Fruit fly (Drosophila melanogaster) whole organism, embryonic: ENCODE measurements around the gene CG10621.

ENCODE experiments used
- Abd-B ChIP-seq: fragments of 200-800 bp; sonication (Bioruptor generic); optimal IDR thresholded peaks from 2 replicates; lab custom pipeline; 2018; ENCODE audit warnings: missing biosample characterization, mild to moderate bottlenecking, missing genetic modification characterization, moderate library complexity
- B-H1 ChIP-seq: fragments of 200-800 bp; sonication (Bioruptor generic); IDR thresholded peaks from 3 replicates; pipeline ENCODE4 v1.3.6; 2022; ENCODE audit warnings: missing biosample characterization, missing genetic modification characterization
- BEAF-32 ChIP-seq: fragments of 200-800 bp; sonication (Bioruptor generic); optimal IDR thresholded peaks from 3 replicates; lab custom pipeline; 2017; ENCODE audit warnings: missing biosample characterization, missing genetic modification characterization, mild to moderate bottlenecking, moderate library complexity, missing genetic modification reagents
- CG10274 ChIP-seq: fragments of 200-800 bp; sonication (Bioruptor generic); optimal IDR thresholded peaks from 3 replicates; lab custom pipeline; 2017; ENCODE audit warnings: missing biosample characterization, mild to moderate bottlenecking, missing genetic modification characterization
- CG11085 ChIP-seq: fragments of 200-800 bp; sonication (Bioruptor generic); IDR thresholded peaks from 2 replicates; pipeline ENCODE4 v1.3.6; 2022; ENCODE audit warnings: missing biosample characterization, missing genetic modification characterization
- CG15514 ChIP-seq: fragments of 200-800 bp; sonication (Bioruptor generic); optimal IDR thresholded peaks from 3 replicates; lab custom pipeline; 2017; ENCODE audit warnings: missing biosample characterization, missing genetic modification characterization, mild to moderate bottlenecking, moderate library complexity, missing genetic modification reagents
- CG1792 ChIP-seq: fragments of 200-800 bp; sonication (Bioruptor generic); optimal IDR thresholded peaks from 2 replicates; lab custom pipeline; 2016; ENCODE audit warnings: missing biosample characterization, missing genetic modification characterization
- CG18011 ChIP-seq: fragments of 200-800 bp; sonication (Bioruptor generic); optimal IDR thresholded peaks from 2 replicates; lab custom pipeline; 2017; ENCODE audit warnings: missing biosample characterization, missing genetic modification characterization, mild to moderate bottlenecking, moderate library complexity, missing genotype
- CG2129 ChIP-seq: fragments of 200-800 bp; sonication (Bioruptor generic); IDR thresholded peaks from 2 replicates; pipeline ENCODE4 v1.3.6; 2022; ENCODE audit warnings: missing biosample characterization, missing genetic modification characterization; ENCODE audit not compliant: partially characterized antibody
- CG31388 ChIP-seq: fragments of 200-800 bp; sonication (Bioruptor generic); optimal IDR thresholded peaks from 2 replicates; lab custom pipeline; 2016; ENCODE audit warnings: missing biosample characterization, missing genetic modification characterization
- CG3163 ChIP-seq: fragments of 200-800 bp; sonication (Bioruptor generic); optimal IDR thresholded peaks from 3 replicates; lab custom pipeline; 2016; ENCODE audit warnings: missing biosample characterization, missing genetic modification characterization
- CG34376 ChIP-seq: fragments of 200-800 bp; sonication (Bioruptor generic); optimal IDR thresholded peaks from 2 replicates; lab custom pipeline; 2018; ENCODE audit warnings: missing biosample characterization, mild to moderate bottlenecking, missing genetic modification characterization
- CG4404 ChIP-seq: fragments of 200-800 bp; sonication (Bioruptor generic); IDR thresholded peaks from 2 replicates; pipeline ENCODE4 v1.3.6; 2022; ENCODE audit warnings: missing biosample characterization, missing genetic modification characterization
- CG4854 ChIP-seq: fragments of 200-800 bp; sonication (Bioruptor generic); optimal IDR thresholded peaks from 2 replicates; lab custom pipeline; 2016; ENCODE audit warnings: missing biosample characterization, missing genetic modification characterization, inconsistent platforms
- CG5180 ChIP-seq: fragments of 200-800 bp; sonication (Bioruptor generic); optimal IDR thresholded peaks from 3 replicates; lab custom pipeline; 2017; ENCODE audit warnings: missing biosample characterization, missing genetic modification characterization, mild to moderate bottlenecking, moderate library complexity, missing genetic modification reagents
- CG7372 ChIP-seq: fragments of 200-800 bp; sonication (Bioruptor generic); IDR thresholded peaks from 2 replicates; pipeline ENCODE4 v1.3.6; 2022; ENCODE audit warnings: missing biosample characterization, missing genetic modification characterization
- CG7928 ChIP-seq: fragments of 200-800 bp; sonication (Bioruptor generic); optimal IDR thresholded peaks from 2 replicates; lab custom pipeline; 2017; ENCODE audit warnings: missing biosample characterization, mild to moderate bottlenecking, missing genetic modification characterization
- CG7963 ChIP-seq: fragments of 200-800 bp; sonication (Bioruptor generic); IDR thresholded peaks from 3 replicates; pipeline ENCODE4 v1.3.6; 2022; ENCODE audit warnings: missing biosample characterization, missing genetic modification characterization; ENCODE audit not compliant: partially characterized antibody
- CG9797 ChIP-seq: fragments of 200-800 bp; sonication (Bioruptor generic); optimal IDR thresholded peaks from 3 replicates; lab custom pipeline; 2018; ENCODE audit warnings: missing biosample characterization, mild to moderate bottlenecking, missing genetic modification characterization
- CG9817 ChIP-seq: fragments of 200-800 bp; sonication (Bioruptor generic); optimal IDR thresholded peaks from 2 replicates; lab custom pipeline; 2018; ENCODE audit warnings: missing biosample characterization, mild to moderate bottlenecking, missing genetic modification characterization, moderate library complexity
- D19B ChIP-seq: fragments of 200-800 bp; sonication (Bioruptor generic); optimal IDR thresholded peaks from 2 replicates; lab custom pipeline; 2017; ENCODE audit warnings: missing biosample characterization, mild to moderate bottlenecking, missing genetic modification characterization
- Doc2 ChIP-seq: fragments of 200-800 bp; sonication (Bioruptor generic); IDR thresholded peaks from 2 replicates; pipeline ENCODE4 v1.3.6; 2022; ENCODE audit warnings: missing biosample characterization, missing genetic modification characterization
- Dref ChIP-seq: fragments of 200-800 bp; sonication (Bioruptor generic); IDR thresholded peaks from 2 replicates; pipeline ENCODE4 v1.3.6; 2022; ENCODE audit warnings: missing biosample characterization, missing genetic modification characterization
- GATAe ChIP-seq: fragments of 200-800 bp; sonication (Bioruptor generic); conservative IDR thresholded peaks from 2 replicates; pipeline ENCODE4 v1.3.6; 2022; ENCODE audit warnings: missing biosample characterization, missing genetic modification characterization
- Gsc ChIP-seq: fragments of 200-800 bp; sonication (Bioruptor generic); IDR thresholded peaks from 2 replicates; pipeline ENCODE4 v1.3.6; 2022; ENCODE audit warnings: missing biosample characterization, missing genetic modification characterization
- Lim3 ChIP-seq: fragments of 200-800 bp; sonication (Bioruptor generic); IDR thresholded peaks from 2 replicates; pipeline ENCODE4 v1.3.6; 2022; ENCODE audit warnings: missing biosample characterization, missing genetic modification characterization
- Myb ChIP-seq: fragments of 200-800 bp; sonication (Bioruptor generic); optimal IDR thresholded peaks from 2 replicates; lab custom pipeline; 2016; ENCODE audit warnings: missing biosample characterization, missing genetic modification characterization
- NC2β ChIP-seq: fragments of 200-800 bp; sonication (Bioruptor generic); optimal IDR thresholded peaks from 2 replicates; lab custom pipeline; 2016; ENCODE audit warnings: missing biosample characterization, missing genetic modification characterization
- Opbp ChIP-seq: fragments of 200-800 bp; sonication (Bioruptor generic); IDR thresholded peaks from 3 replicates; pipeline ENCODE4 v1.3.6; 2022; ENCODE audit warnings: missing biosample characterization, missing genetic modification characterization; ENCODE audit not compliant: partially characterized antibody
- Poxn ChIP-seq: fragments of 200-800 bp; sonication (Bioruptor generic); IDR thresholded peaks from 2 replicates; pipeline ENCODE4 v1.3.6; 2022; ENCODE audit warnings: missing biosample characterization, missing genetic modification characterization
- Vsx1 ChIP-seq: fragments of 200-800 bp; sonication (Bioruptor generic); optimal IDR thresholded peaks from 2 replicates; lab custom pipeline; 2017; ENCODE audit warnings: missing biosample characterization, mild to moderate bottlenecking, missing genetic modification characterization, missing genetic modification reagents
- Xbp1 ChIP-seq: fragments of 200-800 bp; sonication (Bioruptor generic); optimal IDR thresholded peaks from 3 replicates; lab custom pipeline; 2016; ENCODE audit warnings: missing biosample characterization, mild to moderate bottlenecking, missing genetic modification characterization
- amos ChIP-seq: fragments of 200-800 bp; sonication (Bioruptor generic); IDR thresholded peaks from 2 replicates; pipeline ENCODE4 v1.3.6; 2022; ENCODE audit warnings: missing biosample characterization, missing genetic modification characterization; ENCODE audit not compliant: partially characterized antibody
- chinmo ChIP-seq: fragments of 200-800 bp; sonication (Bioruptor generic); IDR thresholded peaks from 4 replicates; pipeline ENCODE4 v1.3.6; 2022; ENCODE audit warnings: missing biosample characterization, missing genetic modification characterization; ENCODE audit not compliant: partially characterized antibody
- crc ChIP-seq: fragments of 200-800 bp; sonication (Bioruptor generic); optimal IDR thresholded peaks from 2 replicates; lab custom pipeline; 2016; ENCODE audit warnings: missing biosample characterization, missing genetic modification characterization
- crp ChIP-seq, 2 experiments: fragments of 200-800 bp; sonication (Bioruptor generic); optimal IDR thresholded peaks; 2 replicates in 1 of 2; 3 replicates in 1 of 2; lab custom pipeline; 2017; ENCODE audit warnings: missing biosample characterization in 2 of 2, missing genetic modification characterization in 2 of 2, mild to moderate bottlenecking in 1 of 2, moderate library complexity in 1 of 2
- da ChIP-seq: fragments of 200-800 bp; sonication (Bioruptor generic); optimal IDR thresholded peaks from 2 replicates; lab custom pipeline; 2016; ENCODE audit warnings: missing biosample characterization, missing genetic modification characterization
- dysf ChIP-seq: fragments of 200-800 bp; sonication (Bioruptor generic); IDR thresholded peaks from 3 replicates; pipeline ENCODE4 v1.3.6; 2022; ENCODE audit warnings: missing biosample characterization, missing genetic modification characterization
- exex ChIP-seq: fragments of 200-800 bp; sonication (Bioruptor generic); optimal IDR thresholded peaks from 4 replicates; lab custom pipeline; 2018; ENCODE audit warnings: missing biosample characterization, mild to moderate bottlenecking, missing genetic modification characterization, moderate library complexity
- fd102C ChIP-seq: fragments of 200-800 bp; sonication (Bioruptor generic); optimal IDR thresholded peaks from 2 replicates; lab custom pipeline; 2018; ENCODE audit warnings: missing biosample characterization, mild to moderate bottlenecking, missing genetic modification characterization, moderate library complexity
- hbn ChIP-seq: fragments of 200-800 bp; sonication (Bioruptor generic); IDR thresholded peaks from 2 replicates; pipeline ENCODE4 v1.3.6; 2022; ENCODE audit warnings: missing biosample characterization, missing genetic modification characterization; ENCODE audit not compliant: partially characterized antibody
- hth ChIP-seq: fragments of >200 bp; optimal IDR thresholded peaks from 2 replicates; lab custom pipeline; 2017; ENCODE audit warnings: inconsistent platforms
- lbe ChIP-seq: fragments of 200-800 bp; sonication (Bioruptor generic); optimal IDR thresholded peaks from 2 replicates; lab custom pipeline; 2016; ENCODE audit warnings: missing biosample characterization, mild to moderate bottlenecking, missing genetic modification characterization
- oc ChIP-seq: fragments of 200-800 bp; sonication (Bioruptor generic); optimal IDR thresholded peaks from 2 replicates; lab custom pipeline; 2018; ENCODE audit warnings: missing biosample characterization, mild to moderate bottlenecking, missing genetic modification characterization, moderate library complexity
- psq ChIP-seq: fragments of 200-800 bp; sonication (Bioruptor generic); optimal IDR thresholded peaks from 2 replicates; lab custom pipeline; 2017; ENCODE audit warnings: missing biosample characterization, missing genetic modification characterization
- rib ChIP-seq: fragments of 200-800 bp; sonication (Bioruptor generic); IDR thresholded peaks from 2 replicates; pipeline ENCODE4 v1.3.6; 2022; ENCODE audit warnings: missing biosample characterization, missing genetic modification characterization
- seq ChIP-seq: fragments of 200-800 bp; sonication (Bioruptor generic); IDR thresholded peaks from 2 replicates; pipeline ENCODE4 v1.3.6; 2022; ENCODE audit warnings: missing biosample characterization, missing genetic modification characterization
- sima ChIP-seq: fragments of 200-800 bp; sonication (Bioruptor generic); optimal IDR thresholded peaks from 2 replicates; lab custom pipeline; 2016; ENCODE audit warnings: missing biosample characterization, missing genetic modification characterization
- sr ChIP-seq: fragments of 200-800 bp; sonication (Bioruptor generic); IDR thresholded peaks from 3 replicates; pipeline ENCODE4 v1.3.6; 2022; ENCODE audit warnings: missing biosample characterization, missing genetic modification characterization
- tna ChIP-seq: fragments of 200-800 bp; sonication (Bioruptor generic); IDR thresholded peaks from 2 replicates; pipeline ENCODE4 v1.3.6; 2022; ENCODE audit warnings: missing biosample characterization, missing genetic modification characterization; ENCODE audit not compliant: partially characterized antibody
- vfl ChIP-seq: fragments of 200-800 bp; sonication (Bioruptor generic); optimal IDR thresholded peaks from 2 replicates; lab custom pipeline; 2016; ENCODE audit warnings: missing biosample characterization, missing genetic modification characterization

Gene CG10621

dm6 chr2L:18948724-18949108, 5.5 kb downstream of the CG10621 start, which contains the start of gene CG10428 (continued):
- no peak for TF ChIP-seq crc (GFP tag; lab: Kevin White, UChicago)
- peak; percentile 27; the same call in 1 of the 3 replicates for TF ChIP-seq CG7963
- TF ChIP-seq Opbp = peak; percentile 45; the same call in 1 of the 3 replicates
- no peak for TF ChIP-seq lbe (GFP tag; lab: Kevin White, UChicago)
- no peak for TF ChIP-seq CG7372 (GFP tag; lab: Robert Waterston, UW)
- TF ChIP-seq CG3163 (GFP tag; lab: Kevin White, UChicago) = no peak
- TF ChIP-seq CG34376 (GFP tag; lab: Kevin White, UChicago) = no peak
- TF ChIP-seq hth (lab: Kevin White, UChicago) = no peak
- TF ChIP-seq da (GFP tag; lab: Kevin White, UChicago) = no peak
- no peak for TF ChIP-seq sr (GFP tag; lab: Robert Waterston, UW)
- TF ChIP-seq Doc2 (GFP tag; lab: Robert Waterston, UW) = no peak
- TF ChIP-seq Xbp1 (GFP tag; lab: Kevin White, UChicago) = no peak
- no peak for TF ChIP-seq vfl (GFP tag; lab: Kevin White, UChicago)
- TF ChIP-seq GATAe = no peak
- TF ChIP-seq dysf (GFP tag; lab: Robert Waterston, UW) = no peak
- TF ChIP-seq tna (GFP tag; lab: Robert Waterston, UW) = no peak
- TF ChIP-seq amos = peak; percentile 38; the same call in 1 of the 2 replicates
- no peak for TF ChIP-seq CG4854 (GFP tag; lab: Kevin White, UChicago)
- TF ChIP-seq seq (GFP tag; lab: Robert Waterston, UW) = no peak
- TF ChIP-seq exex (tag; lab: Kevin White, UChicago) = no peak
- peak; percentile 55 for TF ChIP-seq BEAF-32
- no peak for TF ChIP-seq CG1792 (GFP tag; lab: Kevin White, UChicago)
- TF ChIP-seq CG7928 = no peak
- no peak for TF ChIP-seq CG18011 (GFP tag; lab: Kevin White, UChicago)
- no peak for TF ChIP-seq CG9797 (GFP tag; lab: Kevin White, UChicago)
- TF ChIP-seq CG15514 (GFP tag; lab: Kevin White, UChicago) = peak; percentile 36
- no peak for TF ChIP-seq Poxn (GFP tag; lab: Robert Waterston, UW)
- TF ChIP-seq fd102C (GFP tag; lab: Kevin White, UChicago) = no peak
- peak; percentile 93 for TF ChIP-seq Dref (GFP tag; lab: Robert Waterston, UW)
- no peak for TF ChIP-seq CG31388 (GFP tag; lab: Kevin White, UChicago)
- no peak for TF ChIP-seq Abd-B (GFP tag; lab: Kevin White, UChicago)
- 0 out of 4 replicates have a peak, but pooled peaks have one; percentile 11 for TF ChIP-seq chinmo (GFP tag; lab: Robert Waterston, UW)
- peak; percentile 56; the same call in 1 of the 2 replicates for TF ChIP-seq hbn (GFP tag; lab: Robert Waterston, UW)
- TF ChIP-seq B-H1 = no peak
- no peak for TF ChIP-seq Myb (GFP tag; lab: Kevin White, UChicago)
- TF ChIP-seq Gsc = no peak
- TF ChIP-seq D19B (GFP tag; lab: Kevin White, UChicago) = no peak
- TF ChIP-seq NC2β (GFP tag; lab: Kevin White, UChicago) = no peak
- TF ChIP-seq oc (tag; lab: Kevin White, UChicago) = no peak
- TF ChIP-seq CG5180 (GFP tag; lab: Kevin White, UChicago) = no peak
- TF ChIP-seq Vsx1 (GFP tag; lab: Kevin White, UChicago) = no peak
- no peak for TF ChIP-seq sima (GFP tag; lab: Kevin White, UChicago)
- no peak for TF ChIP-seq Lim3
- TF ChIP-seq rib (GFP tag; lab: Robert Waterston, UW) = no peak
- no peak for TF ChIP-seq CG2129
- no peak for TF ChIP-seq CG10274 (GFP tag; lab: Kevin White, UChicago)
- TF ChIP-seq CG9817 (tag; lab: Kevin White, UChicago) = no peak
- no peak for TF ChIP-seq CG4404 (GFP tag; lab: Robert Waterston, UW)
- no peak for TF ChIP-seq psq
- no peak for TF ChIP-seq CG11085 (GFP tag; lab: Robert Waterston, UW)
- peak in 1 of 2 experiments; percentile 84 for TF ChIP-seq crp (GFP tag; optimal IDR thresholded peaks at IDR 0.05; lab: Kevin White, UChicago)
